Worm (Caenorhabditis elegans) whole organism, young adult: ENCODE results near the gene B0524.6.

ENCODE experiments used
- C06A6.2 ChIP-seq: fragments of 200-800 bp; sonication (Bioruptor generic); conservative IDR thresholded peaks from 2 replicates; pipeline ENCODE4 v1.3.6; 2022; ENCODE audit warnings: missing genetic modification characterization, missing compliant biosample characterization
- F10E7.11 ChIP-seq: sonication (generic microtip); optimal IDR thresholded peaks from 2 replicates; lab custom pipeline; 2017; ENCODE audit warnings: mild to moderate bottlenecking, missing genetic modification characterization, moderate library complexity, missing compliant biosample characterization
- F22D6.2 ChIP-seq: sonication (generic microtip); optimal IDR thresholded peaks from 2 replicates; lab custom pipeline; 2016; ENCODE audit warnings: mild to moderate bottlenecking, missing genetic modification characterization, missing compliant biosample characterization
- F49E8.2 ChIP-seq: sonication (generic microtip); optimal IDR thresholded peaks from 3 replicates; lab custom pipeline; 2017; ENCODE audit warnings: missing genetic modification characterization, mild to moderate bottlenecking, missing compliant biosample characterization, antibody characterized with exemption, moderate library complexity; ENCODE audit not compliant: insufficient read depth
- T07F8.4 ChIP-seq: sonication (generic microtip); optimal IDR thresholded peaks from 2 replicates; lab custom pipeline; 2016; ENCODE audit warnings: mild to moderate bottlenecking, missing genetic modification characterization, moderate library complexity, missing compliant biosample characterization
- Y56A3A.18 ChIP-seq: fragments of 200-800 bp; sonication (Bioruptor generic); IDR thresholded peaks from 2 replicates; pipeline ENCODE4 v1.3.6; 2022; ENCODE audit warnings: missing genetic modification reagents, missing genetic modification characterization, missing compliant biosample characterization
- attf-5 ChIP-seq: fragments of 200-800 bp; sonication (Bioruptor generic); optimal IDR thresholded peaks from 2 replicates; lab custom pipeline; 2018; ENCODE audit warnings: mild to moderate bottlenecking, missing genetic modification characterization, missing compliant biosample characterization
- ccch-3 ChIP-seq: fragments of 200-800 bp; sonication (Bioruptor generic); optimal IDR thresholded peaks from 2 replicates; lab custom pipeline; 2018; ENCODE audit warnings: mild to moderate bottlenecking, missing genetic modification characterization, missing compliant biosample characterization
- ceh-40 ChIP-seq: fragments of 200-800 bp; sonication (Bioruptor generic); IDR thresholded peaks from 2 replicates; pipeline ENCODE4 v1.3.6; 2022; ENCODE audit warnings: missing genetic modification characterization, missing compliant biosample characterization
- chd-7 ChIP-seq: sonication (generic microtip); optimal IDR thresholded peaks from 2 replicates; lab custom pipeline; 2016; ENCODE audit warnings: mild to moderate bottlenecking, missing genetic modification characterization, moderate library complexity, missing compliant biosample characterization
- die-1 ChIP-seq: sonication (generic microtip); optimal IDR thresholded peaks from 2 replicates; lab custom pipeline; 2016; ENCODE audit warnings: missing genotype, mild to moderate bottlenecking, missing genetic modification characterization, missing compliant biosample characterization
- dpff-1 ChIP-seq: sonication (generic microtip); optimal IDR thresholded peaks from 2 replicates; lab custom pipeline; 2017; ENCODE audit warnings: mild to moderate bottlenecking, missing genetic modification characterization, missing compliant biosample characterization
- dpl-1 ChIP-seq: fragments of 150-350 bp; optimal IDR thresholded peaks from 2 replicates; lab custom pipeline; 2014; ENCODE audit warnings: missing biosample characterization, missing genetic modification reagents, missing genetic modification characterization
- efl-1 ChIP-seq: fragments of 150-350 bp; optimal IDR thresholded peaks from 2 replicates; lab custom pipeline; 2014; ENCODE audit warnings: missing biosample characterization, missing genetic modification reagents, missing genetic modification characterization
- egrh-3 ChIP-seq: fragments of 200-800 bp; sonication (Bioruptor generic); IDR thresholded peaks from 2 replicates; pipeline ENCODE4 v1.3.6; 2022; ENCODE audit warnings: missing genetic modification reagents, missing genetic modification characterization, missing compliant biosample characterization
- gei-17 ChIP-seq: fragments of 200-800 bp; sonication (Bioruptor generic); optimal IDR thresholded peaks from 2 replicates; lab custom pipeline; 2018; ENCODE audit warnings: mild to moderate bottlenecking, missing genetic modification characterization, missing compliant biosample characterization
- hlh-12 ChIP-seq: sonication (generic microtip); optimal IDR thresholded peaks from 2 replicates; lab custom pipeline; 2016; ENCODE audit warnings: missing genetic modification characterization, missing compliant biosample characterization
- hlh-26 ChIP-seq: fragments of 200-800 bp; sonication (Bioruptor generic); conservative IDR thresholded peaks from 2 replicates; pipeline ENCODE4 v1.3.6; 2022; ENCODE audit warnings: missing genetic modification reagents, missing genetic modification characterization, missing compliant biosample characterization
- hmg-1.2 ChIP-seq: fragments of 200-800 bp; sonication (Bioruptor generic); IDR thresholded peaks from 2 replicates; pipeline ENCODE4 v1.3.6; 2022; ENCODE audit warnings: missing genetic modification reagents, missing genetic modification characterization, missing compliant biosample characterization
- lin-35 ChIP-seq, 3 experiments: fragments of 150-350 bp in 2 of 3; sonication (generic microtip) in 1 of 3; optimal IDR thresholded peaks; 2 replicates each; lab custom pipeline; 2014 to 2018; ENCODE audit warnings: missing biosample characterization in 3 of 3, missing genetic modification characterization in 3 of 3, missing genetic modification reagents in 3 of 3
- lsl-1 ChIP-seq: fragments of 200-800 bp; sonication (Bioruptor generic); optimal IDR thresholded peaks from 2 replicates; lab custom pipeline; 2018; ENCODE audit warnings: mild to moderate bottlenecking, missing genetic modification characterization, moderate library complexity, missing compliant biosample characterization
- lsy-27 ChIP-seq: sonication (generic microtip); optimal IDR thresholded peaks from 2 replicates; lab custom pipeline; 2017; ENCODE audit warnings: missing genetic modification characterization, mild to moderate bottlenecking, missing compliant biosample characterization, antibody characterized with exemption, missing genotype, borderline replicate concordance; ENCODE audit not compliant: insufficient read depth
- madf-8 ChIP-seq: fragments of 200-800 bp; sonication (Bioruptor generic); conservative IDR thresholded peaks from 2 replicates; pipeline ENCODE4 v1.3.6; 2022; ENCODE audit warnings: missing genetic modification reagents, missing genetic modification characterization, missing compliant biosample characterization
- mel-28 ChIP-seq: sonication (generic microtip); optimal IDR thresholded peaks from 2 replicates; lab custom pipeline; 2016; ENCODE audit warnings: borderline replicate concordance, mild to moderate bottlenecking, missing genetic modification characterization, missing compliant biosample characterization
- nfya-2 ChIP-seq: fragments of 200-800 bp; sonication (Bioruptor generic); IDR thresholded peaks from 2 replicates; pipeline ENCODE4 v1.3.6; 2022; ENCODE audit warnings: missing genetic modification reagents, missing genetic modification characterization, missing compliant biosample characterization
- nfyb-1 ChIP-seq: fragments of 200-800 bp; sonication (Bioruptor generic); IDR thresholded peaks from 2 replicates; pipeline ENCODE4 v1.3.6; 2022; ENCODE audit warnings: missing genetic modification reagents, missing genetic modification characterization, missing compliant biosample characterization
- nhr-179 ChIP-seq: sonication (generic microtip); optimal IDR thresholded peaks from 2 replicates; lab custom pipeline; 2016; ENCODE audit warnings: mild to moderate bottlenecking, missing genetic modification characterization, missing compliant biosample characterization
- nhr-80 ChIP-seq: sonication (generic microtip); optimal IDR thresholded peaks from 2 replicates; lab custom pipeline; 2016; ENCODE audit warnings: missing genetic modification characterization, missing compliant biosample characterization
- nhr-90 ChIP-seq: sonication (generic microtip); optimal IDR thresholded peaks from 2 replicates; lab custom pipeline; 2016; ENCODE audit warnings: missing genotype, mild to moderate bottlenecking, missing genetic modification characterization, missing compliant biosample characterization
- repo-1 ChIP-seq: sonication (generic microtip); optimal IDR thresholded peaks from 2 replicates; lab custom pipeline; 2017; ENCODE audit warnings: mild to moderate bottlenecking, missing genetic modification characterization, missing compliant biosample characterization
- snpc-1.1 ChIP-seq: sonication (generic microtip); optimal IDR thresholded peaks from 2 replicates; lab custom pipeline; 2017; ENCODE audit warnings: missing genetic modification characterization, mild to moderate bottlenecking, missing compliant biosample characterization, antibody characterized with exemption, moderate library complexity, missing genotype, missing genetic modification reagents; ENCODE audit not compliant: insufficient read depth
- somi-1 ChIP-seq: fragments of 200-800 bp; sonication (Bioruptor generic); optimal IDR thresholded peaks from 2 replicates; lab custom pipeline; 2018; ENCODE audit warnings: mild to moderate bottlenecking, missing genetic modification characterization, missing compliant biosample characterization
- tbp1 ChIP-seq: fragments of 200-800 bp; sonication (Bioruptor generic); optimal IDR thresholded peaks from 2 replicates; lab custom pipeline; 2018; ENCODE audit warnings: mild to moderate bottlenecking, missing genetic modification characterization, missing compliant biosample characterization
- tbx-9 ChIP-seq: sonication (generic microtip); optimal IDR thresholded peaks from 2 replicates; lab custom pipeline; 2016; ENCODE audit warnings: borderline replicate concordance, missing genetic modification characterization, inconsistent platforms, missing compliant biosample characterization
- unc-62 ChIP-seq: fragments of 150-350 bp; optimal IDR thresholded peaks from 2 replicates; lab custom pipeline; 2014; ENCODE audit warnings: missing biosample characterization, missing genetic modification reagents, missing genetic modification characterization
- ztf-3 ChIP-seq: fragments of 200-800 bp; sonication (Bioruptor generic); optimal IDR thresholded peaks from 2 replicates; lab custom pipeline; 2018; ENCODE audit warnings: mild to moderate bottlenecking, missing genetic modification characterization, missing compliant biosample characterization
- ztf-6 ChIP-seq: fragments of 200-800 bp; sonication (Bioruptor generic); IDR thresholded peaks from 2 replicates; pipeline ENCODE4 v1.3.6; 2022; ENCODE audit warnings: missing genetic modification reagents, missing genetic modification characterization, missing compliant biosample characterization

B0524.6 gene

DNA sequence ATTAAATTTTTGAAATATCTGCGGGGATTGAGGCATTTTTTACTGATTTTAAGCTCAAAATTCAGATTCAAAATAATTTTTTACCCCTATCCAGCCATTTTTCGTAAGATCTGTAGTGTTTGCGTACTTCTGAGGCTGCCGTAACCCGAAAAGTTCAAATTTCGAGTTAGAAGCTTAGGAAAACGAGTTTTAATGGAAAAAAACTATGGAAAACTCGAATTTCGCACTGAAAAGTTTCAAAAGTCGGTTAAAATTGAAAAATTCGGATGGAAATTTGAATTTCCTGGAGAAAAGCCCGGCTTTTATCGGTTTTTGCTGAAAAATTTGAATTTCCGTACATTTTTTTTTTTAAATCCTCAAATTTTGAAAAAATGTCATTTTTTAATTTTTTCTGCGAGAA, 1.5 kb downstream of the B0524.6 start:
- TF ChIP-seq hlh-26 (no peak), lsy-27 (tag; lab: Kevin White, UChicago) (no peak), efl-1 (GFP tag; lab: Kevin White, UChicago) (no peak), attf-5 (GFP tag; lab: Kevin White, UChicago) (no peak), nhr-90 (tag; lab: Kevin White, UChicago) (no peak), dpff-1 (tag; lab: Kevin White, UChicago) (no peak), nfya-2 (GFP tag; lab: Robert Waterston, UW) (no peak), madf-8 (GFP tag; lab: Robert Waterston, UW) (no peak), F49E8.2 (tag; lab: Kevin White, UChicago) (no peak), chd-7 (no peak), ceh-40 (no peak), repo-1 (no peak), dpl-1 (GFP tag; lab: Kevin White, UChicago) (no peak), F10E7.11 (no peak), ztf-3 (GFP tag; lab: Kevin White, UChicago) (no peak)

DNA sequence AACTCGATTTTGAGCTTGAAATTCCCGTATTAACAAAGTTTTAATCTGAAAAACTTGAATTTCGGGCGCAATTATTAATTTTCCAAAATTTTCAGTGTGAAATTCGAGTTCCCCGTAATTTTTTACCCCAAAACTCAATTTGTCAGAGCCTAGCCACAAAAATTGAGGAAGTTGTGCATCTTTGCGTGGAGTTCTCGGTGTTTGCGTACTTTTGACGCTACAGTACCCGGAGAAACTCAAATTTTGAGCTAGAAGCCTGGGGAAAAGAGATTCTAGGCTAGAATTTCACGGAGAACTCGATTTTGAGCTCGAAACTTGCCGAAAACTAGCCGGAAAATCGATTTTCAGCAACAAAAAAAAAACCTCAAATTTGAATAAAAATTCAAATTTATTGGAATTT, 5.0 kb downstream of the B0524.6 start:
- TF ChIP-seq lsl-1 (GFP tag; lab: Kevin White, UChicago) (peak; percentile 19), nfyb-1 (0 out of 2 replicates have a peak, but pooled peaks have one; percentile 43)

DNA sequence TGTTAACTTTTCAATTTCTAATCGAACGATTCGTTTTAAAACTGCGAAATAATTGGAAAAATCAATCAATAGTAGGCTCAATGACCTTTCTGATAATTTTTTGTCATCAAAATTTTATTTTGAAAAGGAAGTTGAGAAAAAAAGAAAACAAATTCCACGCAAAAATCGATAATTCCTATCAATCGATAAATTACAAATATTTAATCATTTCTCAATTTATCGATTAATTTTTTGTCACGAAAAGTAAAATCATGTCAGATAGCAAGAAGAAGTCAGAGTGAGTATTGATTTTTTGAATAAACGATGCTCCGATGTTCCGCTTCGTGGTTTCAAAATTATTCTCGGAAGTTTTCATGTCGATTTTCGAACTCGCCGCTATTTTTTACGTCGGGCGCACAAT, 11.6 kb downstream of the B0524.6 start, which contains the start of the genes B0524.5 and B0524.2:
TSS of gene B0524.5 (minus strand) at position 40 of the 400 bp plus-strand sequence.
TSS of gene B0524.2 (plus strand) at position 207 of the 400 bp plus-strand sequence.
- TF ChIP-seq lin-35 (GFP tag; optimal IDR thresholded peaks at IDR 0.05; lab: Kevin White, UChicago) = no peak
- TF ChIP-seq gei-17 (GFP tag; lab: Kevin White, UChicago) = no peak
- TF ChIP-seq nhr-179 = no peak
- no peak for TF ChIP-seq T07F8.4
- no peak for TF ChIP-seq nhr-80

DNA sequence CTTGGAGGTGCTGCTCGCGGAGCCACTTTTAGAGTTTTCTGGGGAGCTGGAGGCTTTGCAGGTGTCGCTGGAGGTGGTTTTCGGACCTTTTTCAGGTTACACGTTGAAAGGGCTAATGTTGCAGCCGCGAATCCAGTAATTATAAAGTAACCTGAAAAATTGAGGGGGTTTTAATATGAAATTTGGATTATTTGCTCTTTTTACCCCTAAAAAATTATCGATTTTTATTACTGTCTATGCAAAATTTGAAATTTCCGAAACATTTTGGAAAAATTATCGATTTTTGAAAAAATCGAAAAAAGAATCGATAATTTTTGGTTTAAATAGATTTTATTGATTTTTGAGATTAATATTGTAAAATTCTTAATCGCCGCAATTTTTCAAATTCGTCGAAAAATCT, 12.0 kb downstream of the B0524.6 start:
- TF ChIP-seq chd-7 (no peak), C06A6.2 (GFP tag; lab: Robert Waterston, UW) (no peak), F10E7.11 (no peak), unc-62 (GFP tag; lab: Kevin White, UChicago) (no peak), hmg-1.2 (GFP tag; lab: Robert Waterston, UW) (no peak), die-1 (tag; lab: Kevin White, UChicago) (no peak), somi-1 (GFP tag; lab: Kevin White, UChicago) (no peak), Y56A3A.18 (GFP tag; lab: Robert Waterston, UW) (no peak), tbp1 (no peak), ceh-40 (no peak), F22D6.2 (tag; lab: Kevin White, UChicago) (no peak), ztf-6 (GFP tag; lab: Robert Waterston, UW) (no peak), tbx-9 (tag; lab: Kevin White, UChicago) (no peak), ccch-3 (no peak), mel-28 (tag; lab: Kevin White, UChicago) (no peak), egrh-3 (no peak), hlh-12 (tag; lab: Kevin White, UChicago) (no peak), snpc-1.1 (no peak)
